Fruit fly (Drosophila melanogaster) whole organism, wandering third instar larva: ENCODE results near the gene pths.

Source experiments
- br ChIP-seq: fragments of 200-800 bp; sonication (Bioruptor generic); optimal IDR thresholded peaks from 2 replicates; lab custom pipeline; 2016; ENCODE audit warnings: missing biosample characterization, missing genetic modification characterization
- psq ChIP-seq: fragments of 200-800 bp; sonication (Bioruptor generic); optimal IDR thresholded peaks from 3 replicates; lab custom pipeline; 2017; ENCODE audit warnings: missing biosample characterization, mild to moderate bottlenecking, missing genetic modification characterization, moderate library complexity

dm6 chr2L:21148242-21148641 lies 5.2 kb downstream of the pths start, which contains the start of gene del:
- TF ChIP-seq br (GFP tag; lab: Kevin White, UChicago): no peak
- no peak for TF ChIP-seq psq (GFP tag; lab: Kevin White, UChicago)
